Worm (Caenorhabditis elegans) whole organism, late embryonic: ENCODE data around the gene F58E6.5.
A peak's percentile ranks its signal among the peaks of the same experiment; 100 is the strongest.

Experiments
- C08G9.2 ChIP-seq: sonication (generic microtip); optimal IDR thresholded peaks from 2 replicates; lab custom pipeline; 2016; ENCODE audit warnings: mild to moderate bottlenecking, missing genetic modification characterization, moderate library complexity, missing compliant biosample characterization
- F13H6.1 ChIP-seq: sonication (generic microtip); optimal IDR thresholded peaks from 2 replicates; lab custom pipeline; 2016; ENCODE audit warnings: missing genetic modification characterization, missing compliant biosample characterization
- K09A11.1 ChIP-seq: sonication (generic microtip); optimal IDR thresholded peaks from 2 replicates; lab custom pipeline; 2017; ENCODE audit warnings: antibody characterized with exemption, mild to moderate bottlenecking, missing genetic modification characterization, missing compliant biosample characterization; ENCODE audit not compliant: insufficient read depth
- ahr-1 ChIP-seq: sonication (generic microtip); optimal IDR thresholded peaks from 2 replicates; lab custom pipeline; 2016; ENCODE audit warnings: missing genetic modification characterization, missing compliant biosample characterization
- ceh-14 ChIP-seq: sonication (generic microtip); optimal IDR thresholded peaks from 2 replicates; lab custom pipeline; 2016; ENCODE audit warnings: missing genotype, missing genetic modification characterization, missing compliant biosample characterization
- ceh-18 ChIP-seq: sonication (generic microtip); optimal IDR thresholded peaks from 2 replicates; lab custom pipeline; 2016; ENCODE audit warnings: missing genetic modification characterization, missing compliant biosample characterization
- ceh-19 ChIP-seq: fragments of 200-800 bp; sonication (Bioruptor generic); optimal IDR thresholded peaks from 2 replicates; lab custom pipeline; 2018; ENCODE audit warnings: mild to moderate bottlenecking, missing genetic modification characterization, missing compliant biosample characterization
- ceh-22 ChIP-seq: sonication (generic microtip); optimal IDR thresholded peaks from 2 replicates; lab custom pipeline; 2017; ENCODE audit warnings: missing biosample characterization, missing genetic modification characterization
- ceh-24 ChIP-seq: sonication (generic microtip); optimal IDR thresholded peaks from 2 replicates; lab custom pipeline; 2016; ENCODE audit warnings: mild to moderate bottlenecking, missing genetic modification characterization, missing compliant biosample characterization
- ceh-31 ChIP-seq: sonication (generic microtip); optimal IDR thresholded peaks from 2 replicates; lab custom pipeline; 2016; ENCODE audit warnings: missing genetic modification characterization, missing compliant biosample characterization
- ceh-34 ChIP-seq: sonication (generic microtip); optimal IDR thresholded peaks from 2 replicates; lab custom pipeline; 2016; ENCODE audit warnings: mild to moderate bottlenecking, missing genetic modification characterization, missing compliant biosample characterization
- ceh-45 ChIP-seq: fragments of 200-800 bp; sonication (Bioruptor generic); IDR thresholded peaks from 2 replicates; pipeline ENCODE4 v1.3.6; 2022; ENCODE audit warnings: missing genetic modification reagents, missing genetic modification characterization, missing compliant biosample characterization
- ceh-6 ChIP-seq: fragments of 200-800 bp; sonication (Bioruptor generic); optimal IDR thresholded peaks from 2 replicates; lab custom pipeline; 2018; ENCODE audit warnings: mild to moderate bottlenecking, missing genetic modification characterization, missing compliant biosample characterization
- ceh-9 ChIP-seq: sonication (generic microtip); optimal IDR thresholded peaks from 2 replicates; lab custom pipeline; 2016; ENCODE audit warnings: mild to moderate bottlenecking, missing genetic modification characterization, inconsistent platforms, missing compliant biosample characterization
- dmd-4 ChIP-seq: sonication (generic microtip); optimal IDR thresholded peaks from 2 replicates; lab custom pipeline; 2016; ENCODE audit warnings: borderline replicate concordance, missing genetic modification characterization, missing compliant biosample characterization
- dve-1 ChIP-seq: sonication (generic microtip); optimal IDR thresholded peaks from 2 replicates; lab custom pipeline; 2017; ENCODE audit warnings: antibody characterized with exemption, mild to moderate bottlenecking, missing genetic modification characterization, missing compliant biosample characterization
- elt-2 ChIP-seq: sonication (generic microtip); optimal IDR thresholded peaks from 2 replicates; lab custom pipeline; 2016; ENCODE audit warnings: missing genetic modification reagents, missing genetic modification characterization, missing compliant biosample characterization
- eyg-1 ChIP-seq: sonication (generic microtip); optimal IDR thresholded peaks from 2 replicates; lab custom pipeline; 2016; ENCODE audit warnings: missing genotype, missing genetic modification characterization, missing compliant biosample characterization
- fkh-10 ChIP-seq: fragments of 150-350 bp; optimal IDR thresholded peaks from 2 replicates; lab custom pipeline; 2014; ENCODE audit warnings: missing biosample characterization, missing genetic modification reagents, missing genetic modification characterization
- fkh-6 ChIP-seq: sonication (generic microtip); optimal IDR thresholded peaks from 2 replicates; lab custom pipeline; 2016; ENCODE audit warnings: missing genetic modification characterization, missing compliant biosample characterization
- hlh-13 ChIP-seq: fragments of 200-800 bp; sonication (Bioruptor generic); optimal IDR thresholded peaks from 2 replicates; lab custom pipeline; 2018; ENCODE audit warnings: mild to moderate bottlenecking, missing genetic modification characterization, missing compliant biosample characterization
- hlh-30 ChIP-seq: sonication (generic microtip); optimal IDR thresholded peaks from 2 replicates; lab custom pipeline; 2017; ENCODE audit warnings: antibody characterized with exemption, missing genetic modification characterization, missing compliant biosample characterization; ENCODE audit not compliant: insufficient read depth
- hlh-6 ChIP-seq: sonication (generic microtip); optimal IDR thresholded peaks from 2 replicates; lab custom pipeline; 2016; ENCODE audit warnings: missing genotype, missing genetic modification characterization, missing compliant biosample characterization
- lim-6 ChIP-seq: sonication (generic microtip); optimal IDR thresholded peaks from 2 replicates; lab custom pipeline; 2016; ENCODE audit warnings: missing genetic modification characterization, missing compliant biosample characterization
- madf-2 ChIP-seq: sonication (generic microtip); optimal IDR thresholded peaks from 2 replicates; lab custom pipeline; 2017; ENCODE audit warnings: missing genetic modification characterization, missing compliant biosample characterization
- mec-3 ChIP-seq: sonication (generic microtip); optimal IDR thresholded peaks from 2 replicates; lab custom pipeline; 2016; ENCODE audit warnings: borderline replicate concordance, missing genetic modification characterization, missing compliant biosample characterization
- nfya-1 ChIP-seq: sonication (generic microtip); optimal IDR thresholded peaks from 2 replicates; lab custom pipeline; 2017; ENCODE audit warnings: missing genetic modification characterization, mild to moderate bottlenecking, missing compliant biosample characterization, antibody characterized with exemption, moderate library complexity
- odd-2 ChIP-seq: sonication (generic microtip); optimal IDR thresholded peaks from 2 replicates; lab custom pipeline; 2017; ENCODE audit warnings: antibody characterized with exemption, mild to moderate bottlenecking, missing genetic modification characterization, missing compliant biosample characterization
- pag-3 ChIP-seq: sonication (generic microtip); optimal IDR thresholded peaks from 2 replicates; lab custom pipeline; 2016; ENCODE audit warnings: missing compliant biosample characterization, missing genetic modification characterization, borderline replicate concordance
- pha-2 ChIP-seq: sonication (generic microtip); optimal IDR thresholded peaks from 2 replicates; lab custom pipeline; 2017; ENCODE audit warnings: mild to moderate bottlenecking, missing genetic modification characterization, missing compliant biosample characterization
- ref-2 ChIP-seq: sonication (generic microtip); optimal IDR thresholded peaks from 2 replicates; lab custom pipeline; 2016; ENCODE audit warnings: missing genetic modification characterization, missing compliant biosample characterization
- rnt-1 ChIP-seq: sonication (generic microtip); optimal IDR thresholded peaks from 2 replicates; lab custom pipeline; 2016; ENCODE audit warnings: missing genetic modification characterization, missing compliant biosample characterization
- sdc-2 ChIP-seq: sonication (generic microtip); optimal IDR thresholded peaks from 2 replicates; lab custom pipeline; 2016; ENCODE audit warnings: missing genotype, missing genetic modification characterization, missing compliant biosample characterization
- sox-4 ChIP-seq: sonication (generic microtip); optimal IDR thresholded peaks from 2 replicates; lab custom pipeline; 2017; ENCODE audit warnings: mild to moderate bottlenecking, missing genetic modification characterization, inconsistent platforms, missing compliant biosample characterization
- tbx-2 ChIP-seq: sonication (generic microtip); optimal IDR thresholded peaks from 2 replicates; lab custom pipeline; 2016; ENCODE audit warnings: missing genetic modification characterization, missing compliant biosample characterization
- tbx-7 ChIP-seq: sonication (generic microtip); optimal IDR thresholded peaks from 2 replicates; lab custom pipeline; 2016; ENCODE audit warnings: missing genotype, missing genetic modification characterization, missing compliant biosample characterization
- ttx-3 ChIP-seq: sonication (generic microtip); optimal IDR thresholded peaks from 2 replicates; lab custom pipeline; 2016; ENCODE audit warnings: missing genetic modification reagents, missing genetic modification characterization, missing compliant biosample characterization
- unc-3 ChIP-seq, 2 experiments: fragments of 200-800 bp in 1 of 2; sonication (Bioruptor generic) in 1 of 2; sonication (generic microtip) in 1 of 2; conservative IDR thresholded peaks in 1 of 2; optimal IDR thresholded peaks in 1 of 2; 2 replicates each; pipeline versions ENCODE4 v1.3.6 to Lab custom; 2016 to 2022; ENCODE audit warnings: missing compliant biosample characterization in 2 of 2, missing genetic modification characterization in 2 of 2, missing genetic modification reagents in 1 of 2
- unc-42 ChIP-seq: sonication (generic microtip); optimal IDR thresholded peaks from 2 replicates; lab custom pipeline; 2016; ENCODE audit warnings: missing genotype, missing genetic modification characterization, missing compliant biosample characterization
- unc-86 ChIP-seq: sonication (generic microtip); optimal IDR thresholded peaks from 2 replicates; lab custom pipeline; 2016; ENCODE audit warnings: missing genetic modification characterization, missing compliant biosample characterization

F58E6.5 gene

ce11 chrV:9756242-9756641 lies 1.9 kb upstream of the F58E6.5 start, which contains the start of gene hrg-3:
hrg-3 (plus strand) TSS chrV:9756468.
- TF ChIP-seq elt-2 (tag; lab: Kevin White, UChicago), result peak; percentile 48
- no peak for TF ChIP-seq pha-2 (tag; lab: Kevin White, UChicago)

ce11 chrV:9755725-9756124 lies 1.4 kb upstream of the F58E6.5 start, which contains the start of gene F58E6.8:
F58E6.8 (minus strand) TSS chrV:9755825.
- no peak for TF ChIP-seq F13H6.1 (tag; lab: Kevin White, UChicago)
- TF ChIP-seq ceh-19, result no peak
- TF ChIP-seq unc-42, result no peak
- TF ChIP-seq dmd-4 (tag; lab: Kevin White, UChicago), result no peak
- TF ChIP-seq hlh-13, result no peak
- TF ChIP-seq ttx-3 (tag; lab: Kevin White, UChicago), result no peak

- TF ChIP-seq sdc-2 (tag; lab: Kevin White, UChicago) (no peak), pag-3 (tag; lab: Kevin White, UChicago) (no peak), nfya-1 (tag; lab: Kevin White, UChicago) (no peak), fkh-6 (tag; lab: Kevin White, UChicago) (no peak), sox-4 (no peak), ceh-22 (tag; lab: Kevin White, UChicago) (no peak), C08G9.2 (tag; lab: Kevin White, UChicago) (no peak), ref-2 (tag; lab: Kevin White, UChicago) (no peak), tbx-2 (no peak), hlh-6 (tag; lab: Kevin White, UChicago) (no peak), unc-86 (tag; lab: Kevin White, UChicago) (no peak), ceh-9 (tag; lab: Kevin White, UChicago) (no peak), ceh-6 (no peak), ceh-34 (tag; lab: Kevin White, UChicago) (no peak), elt-2 (tag; lab: Kevin White, UChicago) (no peak), lim-6 (tag; lab: Kevin White, UChicago) (no peak), unc-42 (no peak), ceh-18 (tag; lab: Kevin White, UChicago) (no peak), rnt-1 (tag; lab: Kevin White, UChicago) (no peak), dve-1 (no peak)
Measured at ce11 chrV:9753554-9753953, 805 bp downstream of the F58E6.5 start.

- TF ChIP-seq mec-3 (tag; lab: Kevin White, UChicago), result no peak
- TF ChIP-seq K09A11.1, result no peak
- no peak for TF ChIP-seq eyg-1 (tag; lab: Kevin White, UChicago)
- no peak for TF ChIP-seq F13H6.1 (tag; lab: Kevin White, UChicago)
- TF ChIP-seq odd-2 (tag; lab: Kevin White, UChicago), result no peak
Measured at ce11 chrV:9752918-9753317, 1.4 kb downstream of the F58E6.5 start, which contains the start of gene F58E6.6. F58E6.6 (minus strand) TSS chrV:9753018.

DNA sequence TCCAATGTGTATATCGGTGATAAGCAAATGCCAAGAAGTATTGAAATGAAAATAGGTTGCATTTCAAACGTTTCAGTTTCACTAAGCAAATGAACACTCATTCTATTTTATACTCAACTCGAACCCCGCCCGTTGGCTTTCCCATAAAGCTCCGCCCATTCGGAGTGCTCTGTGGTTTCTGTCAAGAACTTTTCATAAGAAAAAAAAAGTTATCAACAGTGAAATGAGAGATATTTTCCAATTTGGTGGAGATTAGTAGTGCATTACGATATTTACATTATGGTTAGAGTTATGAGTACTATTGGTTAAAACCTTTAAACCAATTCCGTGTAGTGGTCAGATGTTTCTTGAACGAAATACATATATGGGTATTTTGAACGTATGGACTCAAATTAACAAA lies 4.1 kb downstream of the F58E6.5 start, which contains the start of gene F58E6.4:
Gene F58E6.4 (minus strand): TSS at position 101 of the 400 bp plus-strand sequence.
- TF ChIP-seq hlh-30 (tag; lab: Kevin White, UChicago), result no peak
- TF ChIP-seq sdc-2 (tag; lab: Kevin White, UChicago), result no peak
- TF ChIP-seq ahr-1 (tag; lab: Kevin White, UChicago), result no peak
- no peak for TF ChIP-seq K09A11.1
- no peak for TF ChIP-seq ceh-31 (tag; lab: Kevin White, UChicago)
- no peak for TF ChIP-seq tbx-7 (tag; lab: Kevin White, UChicago)
- no peak for TF ChIP-seq F13H6.1 (tag; lab: Kevin White, UChicago)
- no peak for TF ChIP-seq lim-6 (tag; lab: Kevin White, UChicago)
- TF ChIP-seq eyg-1 (tag; lab: Kevin White, UChicago), result no peak
- TF ChIP-seq ceh-14, result no peak
- no peak for TF ChIP-seq unc-3 (GFP tag; conservative IDR thresholded peaks at IDR 0.05; lab: Robert Waterston, UW)
- TF ChIP-seq unc-3 (tag; optimal IDR thresholded peaks at IDR 0.05; lab: Kevin White, UChicago), result no peak
- TF ChIP-seq madf-2 (tag; lab: Kevin White, UChicago), result no peak
- TF ChIP-seq hlh-6 (tag; lab: Kevin White, UChicago), result no peak
- TF ChIP-seq ceh-24 (tag; lab: Kevin White, UChicago), result no peak
- TF ChIP-seq ceh-45, result no peak
- TF ChIP-seq fkh-10 (GFP tag; lab: Kevin White, UChicago), result no peak
